Worm (Caenorhabditis elegans) whole organism, young adult: ENCODE measurements around the gene oac-48.
A peak's percentile ranks its signal among the peaks of the same experiment; 100 is the strongest.

Experiments used
- B0261.1 ChIP-seq: sonication (generic microtip); optimal IDR thresholded peaks from 2 replicates; lab custom pipeline; 2016; ENCODE audit warnings: mild to moderate bottlenecking, missing genetic modification characterization, moderate library complexity, missing compliant biosample characterization
- F10E7.11 ChIP-seq: sonication (generic microtip); optimal IDR thresholded peaks from 2 replicates; lab custom pipeline; 2017; ENCODE audit warnings: mild to moderate bottlenecking, missing genetic modification characterization, moderate library complexity, missing compliant biosample characterization
- F23B12.7 ChIP-seq: sonication (generic microtip); optimal IDR thresholded peaks from 2 replicates; lab custom pipeline; 2017; ENCODE audit warnings: missing genetic modification characterization, mild to moderate bottlenecking, missing compliant biosample characterization, antibody characterized with exemption, moderate library complexity; ENCODE audit not compliant: insufficient read depth
- F37B4.10 ChIP-seq: fragments of 200-800 bp; sonication (Bioruptor generic); IDR thresholded peaks from 2 replicates; pipeline ENCODE4 v1.3.6; 2022; ENCODE audit warnings: missing genetic modification characterization, missing compliant biosample characterization
- K11D2.4 ChIP-seq: fragments of 200-800 bp; sonication (Bioruptor generic); IDR thresholded peaks from 2 replicates; pipeline ENCODE4 v1.3.6; 2022; ENCODE audit warnings: missing genetic modification reagents, missing genetic modification characterization, missing compliant biosample characterization
- K12H6.12 ChIP-seq: fragments of 200-800 bp; sonication (Bioruptor generic); optimal IDR thresholded peaks from 2 replicates; lab custom pipeline; 2018; ENCODE audit warnings: mild to moderate bottlenecking, missing genetic modification characterization, missing compliant biosample characterization
- aptf-2 ChIP-seq: fragments of 200-800 bp; sonication (Bioruptor generic); conservative IDR thresholded peaks from 2 replicates; pipeline ENCODE4 v1.3.6; 2022; ENCODE audit warnings: missing genetic modification reagents, missing genetic modification characterization, missing compliant biosample characterization
- aptf-3 ChIP-seq: fragments of 200-800 bp; sonication (Bioruptor generic); IDR thresholded peaks from 2 replicates; pipeline ENCODE4 v1.3.6; 2022; ENCODE audit warnings: missing genetic modification characterization, missing compliant biosample characterization
- attf-5 ChIP-seq: fragments of 200-800 bp; sonication (Bioruptor generic); optimal IDR thresholded peaks from 2 replicates; lab custom pipeline; 2018; ENCODE audit warnings: mild to moderate bottlenecking, missing genetic modification characterization, missing compliant biosample characterization
- bed-1 ChIP-seq: fragments of 200-800 bp; sonication (Bioruptor generic); IDR thresholded peaks from 2 replicates; pipeline ENCODE4 v1.3.6; 2022; ENCODE audit warnings: missing genetic modification reagents, missing genetic modification characterization, missing compliant biosample characterization
- cebp-2 ChIP-seq: fragments of 200-800 bp; sonication (Bioruptor generic); IDR thresholded peaks from 2 replicates; pipeline ENCODE4 v1.3.6; 2022; ENCODE audit warnings: missing genetic modification characterization, missing compliant biosample characterization
- egrh-3 ChIP-seq: fragments of 200-800 bp; sonication (Bioruptor generic); IDR thresholded peaks from 2 replicates; pipeline ENCODE4 v1.3.6; 2022; ENCODE audit warnings: missing genetic modification reagents, missing genetic modification characterization, missing compliant biosample characterization
- ekl-4 ChIP-seq: fragments of 200-800 bp; sonication (Bioruptor generic); IDR thresholded peaks from 2 replicates; pipeline ENCODE4 v1.3.6; 2022; ENCODE audit warnings: missing genetic modification reagents, missing genetic modification characterization, missing compliant biosample characterization
- ets-4 ChIP-seq: fragments of 200-800 bp; sonication (Bioruptor generic); optimal IDR thresholded peaks from 2 replicates; lab custom pipeline; 2018; ENCODE audit warnings: mild to moderate bottlenecking, missing genetic modification characterization, missing compliant biosample characterization
- lag-1 ChIP-seq: fragments of 200-800 bp; sonication (Bioruptor generic); IDR thresholded peaks from 2 replicates; pipeline ENCODE4 v1.3.6; 2022; ENCODE audit warnings: missing genetic modification reagents, missing genetic modification characterization, missing compliant biosample characterization
- let-526 ChIP-seq: fragments of 200-800 bp; sonication (Bioruptor generic); IDR thresholded peaks from 2 replicates; pipeline ENCODE4 v1.3.6; 2022; ENCODE audit warnings: missing genetic modification reagents, missing genetic modification characterization, missing compliant biosample characterization
- let-607 ChIP-seq, 2 experiments: fragments of 200-800 bp in 1 of 2; sonication (Bioruptor generic) in 1 of 2; sonication (generic microtip) in 1 of 2; optimal IDR thresholded peaks; 2 replicates each; lab custom pipeline; 2016 to 2018; ENCODE audit warnings: mild to moderate bottlenecking in 2 of 2, missing compliant biosample characterization in 2 of 2, missing genetic modification characterization in 2 of 2, moderate library complexity in 2 of 2, missing genotype in 1 of 2
- lsl-1 ChIP-seq: fragments of 200-800 bp; sonication (Bioruptor generic); optimal IDR thresholded peaks from 2 replicates; lab custom pipeline; 2018; ENCODE audit warnings: mild to moderate bottlenecking, missing genetic modification characterization, moderate library complexity, missing compliant biosample characterization
- madf-3 ChIP-seq: fragments of 200-800 bp; sonication (Bioruptor generic); IDR thresholded peaks from 2 replicates; pipeline ENCODE4 v1.3.6; 2022; ENCODE audit warnings: missing genetic modification reagents, missing genetic modification characterization, missing compliant biosample characterization
- madf-8 ChIP-seq: fragments of 200-800 bp; sonication (Bioruptor generic); conservative IDR thresholded peaks from 2 replicates; pipeline ENCODE4 v1.3.6; 2022; ENCODE audit warnings: missing genetic modification reagents, missing genetic modification characterization, missing compliant biosample characterization
- mcd-1 ChIP-seq: fragments of 200-800 bp; sonication (Bioruptor generic); IDR thresholded peaks from 2 replicates; pipeline ENCODE4 v1.3.6; 2022; ENCODE audit warnings: missing genetic modification reagents, missing genetic modification characterization, missing compliant biosample characterization
- mxl-1 ChIP-seq: sonication (generic microtip); optimal IDR thresholded peaks from 2 replicates; lab custom pipeline; 2016; ENCODE audit warnings: missing genetic modification characterization, missing compliant biosample characterization
- nfya-2 ChIP-seq: fragments of 200-800 bp; sonication (Bioruptor generic); IDR thresholded peaks from 2 replicates; pipeline ENCODE4 v1.3.6; 2022; ENCODE audit warnings: missing genetic modification reagents, missing genetic modification characterization, missing compliant biosample characterization
- sdz-38 ChIP-seq: sonication (generic microtip); optimal IDR thresholded peaks from 2 replicates; lab custom pipeline; 2016; ENCODE audit warnings: missing genotype, missing genetic modification characterization, missing compliant biosample characterization
- snpc-4 ChIP-seq, 5 experiments: fragments of 150-350 bp in 1 of 5; sonication (generic microtip) in 4 of 5; optimal IDR thresholded peaks; 2 replicates each; lab custom pipeline; 2014 to 2018; ENCODE audit warnings: missing genetic modification characterization in 5 of 5, missing biosample characterization in 3 of 5, antibody characterized with exemption in 2 of 5, mild to moderate bottlenecking in 2 of 5, missing compliant biosample characterization in 2 of 5, missing genotype in 2 of 5, moderate library complexity in 2 of 5, missing genetic modification reagents in 1 of 5
- somi-1 ChIP-seq: fragments of 200-800 bp; sonication (Bioruptor generic); optimal IDR thresholded peaks from 2 replicates; lab custom pipeline; 2018; ENCODE audit warnings: mild to moderate bottlenecking, missing genetic modification characterization, missing compliant biosample characterization
- tbx-9 ChIP-seq: sonication (generic microtip); optimal IDR thresholded peaks from 2 replicates; lab custom pipeline; 2016; ENCODE audit warnings: borderline replicate concordance, missing genetic modification characterization, inconsistent platforms, missing compliant biosample characterization
- xnd-1 ChIP-seq: sonication (generic microtip); optimal IDR thresholded peaks from 2 replicates; lab custom pipeline; 2016; ENCODE audit warnings: missing genotype, missing genetic modification reagents, missing genetic modification characterization, missing compliant biosample characterization
- zim-3 ChIP-seq: sonication (generic microtip); optimal IDR thresholded peaks from 2 replicates; lab custom pipeline; 2017; ENCODE audit warnings: mild to moderate bottlenecking, missing genetic modification characterization, moderate library complexity, missing compliant biosample characterization
- ztf-26 ChIP-seq: sonication (generic microtip); optimal IDR thresholded peaks from 2 replicates; lab custom pipeline; 2017; ENCODE audit warnings: missing genetic modification characterization, missing compliant biosample characterization

The oac-48 gene

DNA sequence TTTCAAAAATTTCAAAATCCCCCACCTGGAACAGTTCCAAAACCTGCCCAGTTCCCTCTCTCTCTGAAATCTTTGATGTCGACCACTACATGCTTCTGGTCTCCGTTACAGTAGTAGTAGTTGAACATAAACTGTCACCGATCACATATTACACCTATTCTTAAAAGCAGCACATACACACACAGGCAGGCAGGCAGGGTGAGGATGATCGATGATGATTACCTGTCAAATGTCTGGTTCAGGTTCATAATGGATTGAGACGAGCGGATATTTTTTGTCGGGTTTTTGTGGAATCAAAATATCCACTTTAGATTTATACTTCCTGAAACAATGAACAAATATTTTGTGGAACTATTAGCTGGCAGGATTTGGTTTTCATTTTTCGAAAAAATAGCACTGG, 20.4 kb downstream of the oac-48 start:
- TF ChIP-seq nfya-2 (GFP tag; lab: Robert Waterston, UW) (no peak), B0261.1 (no peak)
- TF ChIP-seq, all 124 proteins: peak for 0

DNA sequence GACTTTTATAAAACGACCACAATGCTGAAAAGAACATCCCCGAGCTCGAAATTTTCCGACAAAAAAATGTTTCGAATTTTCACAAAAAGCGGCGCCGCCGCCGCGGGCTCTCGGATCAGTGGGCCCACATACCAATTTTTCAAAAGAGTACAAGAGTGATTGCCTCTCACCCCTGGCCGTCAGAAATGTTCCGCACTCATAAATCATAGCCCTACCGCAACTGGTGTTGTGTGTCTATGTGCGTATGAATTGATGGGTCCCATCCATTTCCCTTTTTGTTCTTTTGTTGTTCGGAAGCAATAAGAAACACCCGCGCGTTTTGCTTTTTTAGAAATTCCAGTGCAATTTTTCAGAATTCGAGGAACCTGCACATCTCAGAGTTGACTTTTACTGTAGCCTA, 21.0 kb downstream of the oac-48 start:
- TF ChIP-seq sdz-38 (no peak), zim-3 (tag; lab: Kevin White, UChicago) (no peak), egrh-3 (GFP tag; lab: Robert Waterston, UW) (no peak), lag-1 (GFP tag; lab: Robert Waterston, UW) (no peak), ets-4 (GFP tag; lab: Kevin White, UChicago) (no peak), madf-8 (GFP tag; lab: Robert Waterston, UW) (no peak), cebp-2 (0 out of 2 replicates have a peak, but pooled peaks have one; percentile 12), aptf-3 (GFP tag; lab: Robert Waterston, UW) (no peak), tbx-9 (tag; lab: Kevin White, UChicago) (no peak)
- TF ChIP-seq, all 124 proteins: peak for 1

DNA sequence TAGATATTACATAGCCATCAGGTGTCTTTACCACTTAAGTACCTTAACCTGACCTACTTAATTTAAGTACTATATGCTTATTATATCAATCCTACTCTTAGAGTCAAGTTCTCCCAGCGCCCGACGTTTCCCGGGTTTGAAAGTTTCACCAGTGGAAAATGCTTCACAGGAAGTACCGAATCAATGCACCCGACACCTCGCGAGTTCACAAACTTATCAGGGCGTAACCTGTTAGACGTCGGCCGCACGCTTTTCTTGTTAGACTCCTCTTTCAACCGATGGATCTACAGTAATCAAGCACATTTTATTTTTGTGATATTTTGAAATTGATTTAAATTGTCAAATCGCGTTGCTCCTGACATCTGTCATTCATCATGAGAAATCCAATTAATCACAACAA, 21.7 kb downstream of the oac-48 start:
- TF ChIP-seq F10E7.11 (tag; lab: Kevin White, UChicago) (no peak), snpc-4 (GFP tag; optimal IDR thresholded peaks at IDR 0.05; lab: Kevin White, UChicago) (no peak), snpc-4 (tag; optimal IDR thresholded peaks at IDR 0.05; lab: Kevin White, UChicago) (peak in 2 of 4 experiments; percentile 54 to 67)

ce11 chrIV:13695720-13696364, 22.2 kb downstream of the oac-48 start:
- TF ChIP-seq snpc-4 (GFP tag; optimal IDR thresholded peaks at IDR 0.05; lab: Kevin White, UChicago) (no peak), snpc-4 (tag; optimal IDR thresholded peaks at IDR 0.05; lab: Kevin White, UChicago) (peak in 1 of 4 experiments; percentile 8), K11D2.4 (GFP tag; lab: Robert Waterston, UW) (no peak)

ce11 chrIV:13696900-13697299, 23.3 kb downstream of the oac-48 start:
- TF ChIP-seq ekl-4 (GFP tag; lab: Robert Waterston, UW), result no peak
- TF ChIP-seq somi-1 (GFP tag; lab: Kevin White, UChicago), result no peak
- TF ChIP-seq K12H6.12 (tag; lab: Kevin White, UChicago), result no peak
- TF ChIP-seq attf-5, result no peak
- no peak for TF ChIP-seq xnd-1
- no peak for TF ChIP-seq let-526
- TF ChIP-seq bed-1 (GFP tag; lab: Robert Waterston, UW), result no peak
- no peak for TF ChIP-seq K11D2.4 (GFP tag; lab: Robert Waterston, UW)

DNA sequence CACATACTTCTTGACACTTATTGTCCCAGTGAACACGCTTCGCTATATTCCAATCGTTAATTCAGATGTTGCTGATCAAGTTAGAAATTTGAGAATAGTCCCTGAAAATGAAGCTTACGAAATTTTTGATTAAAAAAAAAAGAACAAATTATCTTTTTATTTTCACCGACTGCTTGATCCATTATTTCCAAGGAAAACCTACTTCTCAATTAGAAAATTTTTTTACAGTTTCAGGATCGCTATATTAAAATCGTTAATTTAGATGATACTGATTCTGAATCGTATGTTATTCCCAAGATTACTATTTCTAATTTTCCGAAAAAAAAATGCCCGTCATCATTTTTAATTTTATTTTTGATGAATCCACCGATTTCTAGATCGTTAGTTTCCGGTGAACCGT, 25.0 kb downstream of the oac-48 start, which contains the start of gene T23G4.127:
Gene T23G4.127 (minus strand): TSS at position 101 of the 400 bp plus-strand sequence.
- TF ChIP-seq aptf-2 (GFP tag; lab: Robert Waterston, UW), result no peak
- TF ChIP-seq ztf-26, result no peak
- no peak for TF ChIP-seq madf-3
- TF ChIP-seq cebp-2, result no peak
- TF ChIP-seq let-607 (tag; optimal IDR thresholded peaks at IDR 0.05; lab: Kevin White, UChicago), result no peak
- no peak for TF ChIP-seq K11D2.4 (GFP tag; lab: Robert Waterston, UW)
- no peak for TF ChIP-seq F37B4.10 (GFP tag; lab: Robert Waterston, UW)
- no peak for TF ChIP-seq lsl-1 (GFP tag; lab: Kevin White, UChicago)
- TF ChIP-seq mcd-1 (GFP tag; lab: Robert Waterston, UW), result no peak
- no peak for TF ChIP-seq F23B12.7 (tag; lab: Kevin White, UChicago)
- TF ChIP-seq mxl-1 (tag; lab: Kevin White, UChicago), result no peak
- TF ChIP-seq lag-1 (GFP tag; lab: Robert Waterston, UW), result no peak
